Worm (Caenorhabditis elegans): Measurements from ENCODE around the gene W06G6.20.

W06G6.20 gene

DNA sequence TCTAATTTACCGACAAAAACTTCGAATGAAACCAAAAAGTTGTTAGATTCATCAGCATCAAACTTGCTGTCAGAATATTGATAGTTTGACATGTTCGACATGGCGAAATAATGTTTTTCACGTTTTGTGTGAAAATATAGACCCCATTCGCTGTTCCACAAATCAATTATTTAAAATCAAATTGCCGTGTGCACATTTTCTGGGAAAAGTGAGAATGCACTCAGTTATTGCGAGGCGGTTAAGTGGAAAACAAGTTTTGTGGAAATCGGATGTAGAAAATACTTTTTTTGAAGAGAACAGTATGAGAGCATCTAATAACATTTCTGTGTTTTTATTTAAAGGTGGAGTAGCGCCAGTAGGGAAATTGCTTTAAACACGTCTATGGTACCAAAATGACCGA, 45.6 kb upstream of the W06G6.20 start, which contains the start of gene srw-42:
Gene srw-42, minus strand, starts transcription at position 101 of the 400 bp plus-strand sequence.
- TF ChIP-seq fkh-6 (tag; optimal IDR thresholded peaks at IDR 0.05) (no peak), fax-1 (tag; optimal IDR thresholded peaks at IDR 0.05) (no peak), ama-1 (optimal IDR thresholded peaks at IDR 0.05) (no peak), npax-4 (tag; optimal IDR thresholded peaks at IDR 0.05) (no peak), ceh-45 (GFP tag; IDR thresholded peaks at IDR 0.05) (no peak), unc-42 (tag; optimal IDR thresholded peaks at IDR 0.05) (no peak), gmeb-2 (tag; optimal IDR thresholded peaks at IDR 0.05) (no peak), ceh-2 (tag; optimal IDR thresholded peaks at IDR 0.05) (no peak), pha-4 (tag; optimal IDR thresholded peaks at IDR 0.05) (no peak), pros-1 (tag; optimal IDR thresholded peaks at IDR 0.05) (no peak)

DNA sequence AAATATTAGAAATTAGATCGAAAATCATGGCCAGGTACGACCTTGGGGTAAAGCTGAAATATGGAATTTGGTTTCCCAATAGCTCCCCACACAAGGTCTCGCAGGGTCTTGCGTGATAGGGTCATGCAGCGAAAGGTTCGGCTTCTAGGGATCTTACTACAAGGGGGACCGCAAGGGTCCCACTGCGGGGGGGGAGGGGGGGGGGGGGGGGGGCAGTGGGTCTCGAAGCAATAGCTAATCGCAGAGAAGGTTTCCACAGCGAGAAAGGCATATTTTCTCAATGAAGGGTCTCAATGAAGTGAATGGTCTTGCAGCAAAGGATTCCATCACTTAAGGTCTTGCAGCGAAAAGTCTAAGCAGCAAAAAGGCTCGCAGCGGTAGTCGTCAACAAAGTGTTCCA, 44.8 kb upstream of the W06G6.20 start:
- no peak for TF ChIP-seq ceh-14 (tag; optimal IDR thresholded peaks at IDR 0.05)
- TF ChIP-seq tbx-7 (tag; optimal IDR thresholded peaks at IDR 0.05), result no peak
- no peak for TF ChIP-seq pag-3 (tag; optimal IDR thresholded peaks at IDR 0.05; ENCODE audit: borderline replicate concordance)
- TF ChIP-seq ceh-30 (tag; optimal IDR thresholded peaks at IDR 0.05), result no peak
- TF ChIP-seq fkh-10 (GFP tag; optimal IDR thresholded peaks at IDR 0.05), result no peak
- TF ChIP-seq elt-4 (tag; optimal IDR thresholded peaks at IDR 0.05), result no peak
- TF ChIP-seq hlh-13 (GFP tag; optimal IDR thresholded peaks at IDR 0.05), result no peak
- TF ChIP-seq sdc-2 (tag; optimal IDR thresholded peaks at IDR 0.05), result no peak
- TF ChIP-seq K09A11.1 (tag; optimal IDR thresholded peaks at IDR 0.05; ENCODE audit: insufficient read depth), result no peak
- TF ChIP-seq syd-9 (tag; optimal IDR thresholded peaks at IDR 0.05), result no peak
- TF ChIP-seq zip-5 (tag; optimal IDR thresholded peaks at IDR 0.05), result no peak
- no peak for TF ChIP-seq nhr-232 (tag; optimal IDR thresholded peaks at IDR 0.05)
- TF ChIP-seq pha-4 (tag; optimal IDR thresholded peaks at IDR 0.05), result no peak
- TF ChIP-seq unc-3 (GFP tag; conservative IDR thresholded peaks at IDR 0.05), result no peak
- no peak for TF ChIP-seq unc-3 (tag; optimal IDR thresholded peaks at IDR 0.05)

DNA sequence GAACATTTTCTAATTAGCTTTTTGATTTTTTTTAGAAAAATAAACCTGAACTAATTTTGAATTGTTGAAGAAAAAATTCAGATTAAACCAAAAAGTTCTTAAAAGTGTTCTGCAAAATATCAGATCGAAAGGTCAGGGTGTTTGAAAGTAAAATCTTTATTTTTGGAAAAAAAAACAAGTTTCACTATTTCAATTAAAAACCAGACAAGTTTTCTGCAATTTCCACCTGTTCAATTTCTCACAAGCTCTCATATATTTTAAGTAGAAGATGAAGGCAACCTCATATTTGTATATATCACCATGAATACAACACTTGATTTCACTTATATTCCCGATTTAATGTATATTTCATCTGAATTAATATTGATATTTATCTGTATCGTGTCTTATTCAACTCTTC, 39.1 kb upstream of the W06G6.20 start, which contains the start of gene srz-102:
Gene srz-102, plus strand, starts transcription at position 301 of the 400 bp plus-strand sequence.
- TF ChIP-seq ets-4 (tag; optimal IDR thresholded peaks at IDR 0.05) (no peak), ama-1 (optimal IDR thresholded peaks at IDR 0.05) (no peak), che-1 (tag; optimal IDR thresholded peaks at IDR 0.05) (no peak), mec-3 (tag; optimal IDR thresholded peaks at IDR 0.05; ENCODE audit: borderline replicate concordance) (no peak), sdc-2 (tag; optimal IDR thresholded peaks at IDR 0.05) (no peak), ceh-22 (tag; optimal IDR thresholded peaks at IDR 0.05) (no peak)

DNA sequence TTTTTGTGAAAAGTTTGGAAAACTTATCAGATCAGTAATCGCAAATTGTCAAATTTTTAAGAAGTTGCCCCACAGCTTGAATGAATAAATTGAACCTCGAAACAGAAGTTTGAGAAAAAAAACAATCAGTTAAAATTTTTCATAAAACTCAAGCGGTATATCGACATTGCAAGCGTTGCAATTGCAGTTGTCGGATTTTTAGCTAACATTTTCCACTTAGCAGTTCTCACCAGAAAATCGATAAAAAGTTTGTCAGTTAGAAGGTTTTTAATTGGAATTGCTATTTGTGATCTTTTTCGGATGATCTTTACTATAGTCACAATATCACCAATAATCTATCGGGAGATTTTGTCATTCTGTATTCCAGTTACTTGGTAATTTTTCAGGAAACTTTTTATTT, 37.6 kb upstream of the W06G6.20 start, which contains the start of gene srw-43:
Gene srw-43, plus strand, starts transcription at position 301 of the 400 bp plus-strand sequence.
- no peak for TF ChIP-seq ceh-30 (tag; optimal IDR thresholded peaks at IDR 0.05)
- no peak for TF ChIP-seq pros-1 (tag; optimal IDR thresholded peaks at IDR 0.05)
- no peak for TF ChIP-seq hlh-30 (tag; optimal IDR thresholded peaks at IDR 0.05; ENCODE audit: insufficient read depth)
- TF ChIP-seq elt-2 (tag; optimal IDR thresholded peaks at IDR 0.05), result no peak
- no peak for TF ChIP-seq ceh-2 (tag; optimal IDR thresholded peaks at IDR 0.05)
- no peak for TF ChIP-seq ets-4 (tag; optimal IDR thresholded peaks at IDR 0.05)
- TF ChIP-seq odd-2 (tag; optimal IDR thresholded peaks at IDR 0.05), result no peak
- TF ChIP-seq hlh-13 (GFP tag; optimal IDR thresholded peaks at IDR 0.05), result no peak
- no peak for TF ChIP-seq ref-2 (tag; optimal IDR thresholded peaks at IDR 0.05)
- TF ChIP-seq rnt-1 (tag; optimal IDR thresholded peaks at IDR 0.05), result no peak
- TF ChIP-seq nfya-1 (tag; optimal IDR thresholded peaks at IDR 0.05), result no peak
- TF ChIP-seq nhr-232 (tag; optimal IDR thresholded peaks at IDR 0.05), result no peak
- TF ChIP-seq pax-1 (tag; optimal IDR thresholded peaks at IDR 0.05), result no peak

DNA sequence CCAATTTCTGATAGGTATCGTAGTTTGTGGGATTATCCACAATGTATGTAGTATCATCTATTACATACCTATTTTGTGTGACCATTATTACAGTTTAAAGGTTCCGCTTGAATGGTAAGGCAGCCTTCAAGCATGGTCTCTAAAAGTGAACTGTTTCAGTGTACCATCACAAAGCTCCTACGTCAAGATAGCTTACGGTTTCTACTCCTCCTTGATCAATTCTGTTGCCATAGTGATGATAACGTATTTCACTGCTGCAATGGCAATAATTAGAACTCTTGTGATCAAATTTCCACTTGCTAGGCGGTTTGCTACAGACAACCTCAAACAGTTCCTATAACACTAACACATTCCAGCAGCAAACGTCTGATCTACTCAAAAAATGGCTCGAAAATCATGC, 35.2 kb upstream of the W06G6.20 start:
- TF ChIP-seq dve-1 (tag; optimal IDR thresholded peaks at IDR 0.05) (no peak), K02D7.2 (tag; optimal IDR thresholded peaks at IDR 0.05) (no peak)
